Worm (Caenorhabditis elegans): ENCODE data around the gene F26A1.9.

ce11 chrIII:4796536-4796935, 32.8 kb downstream of the F26A1.9 start, which contains the start of gene tag-325:
- TF ChIP-seq hnd-1 (tag; optimal IDR thresholded peaks at IDR 0.05) (no peak), ceh-36 (tag; optimal IDR thresholded peaks at IDR 0.05) (no peak), hmg-4 (GFP tag; optimal IDR thresholded peaks at IDR 0.05) (no peak), ama-1 (optimal IDR thresholded peaks at IDR 0.05) (no peak)

Measured in whole organism, early embryonic.